Fruit fly (Drosophila melanogaster) whole organism, embryonic: ENCODE results near the gene Mpcp2.

Source experiments
- CG10959 ChIP-seq: fragments of 200-800 bp; sonication (Bioruptor generic); IDR thresholded peaks from 2 replicates; pipeline ENCODE4 v1.3.6; 2022; ENCODE audit warnings: missing biosample characterization, missing genetic modification characterization
- CG14014 ChIP-seq: fragments of 200-800 bp; sonication (Bioruptor generic); IDR thresholded peaks from 2 replicates; pipeline ENCODE4 v1.3.6; 2022; ENCODE audit warnings: missing biosample characterization, missing genetic modification characterization
- CG15479 ChIP-seq: fragments of 200-800 bp; sonication (Bioruptor generic); optimal IDR thresholded peaks from 3 replicates; lab custom pipeline; 2019; ENCODE audit warnings: missing biosample characterization, mild to moderate bottlenecking, missing genetic modification characterization, moderate library complexity
- CG1792 ChIP-seq: fragments of 200-800 bp; sonication (Bioruptor generic); optimal IDR thresholded peaks from 2 replicates; lab custom pipeline; 2016; ENCODE audit warnings: missing biosample characterization, missing genetic modification characterization
- CG4730 ChIP-seq: fragments of 200-800 bp; sonication (Bioruptor generic); IDR thresholded peaks from 2 replicates; pipeline ENCODE4 v1.3.6; 2022; ENCODE audit warnings: missing biosample characterization, missing genetic modification characterization
- CG7786 ChIP-seq: fragments of 200-800 bp; sonication (Bioruptor generic); optimal IDR thresholded peaks from 2 replicates; lab custom pipeline; 2016; ENCODE audit warnings: missing biosample characterization, missing genetic modification characterization
- Chrac-16 ChIP-seq: fragments of 200-800 bp; sonication (Bioruptor generic); optimal IDR thresholded peaks from 3 replicates; lab custom pipeline; 2016; ENCODE audit warnings: missing biosample characterization, missing genetic modification characterization
- Dad ChIP-seq: fragments of 200-800 bp; sonication (Bioruptor generic); optimal IDR thresholded peaks from 3 replicates; lab custom pipeline; 2016; ENCODE audit warnings: missing biosample characterization, missing genetic modification characterization
- Ets65A ChIP-seq: fragments of 200-800 bp; sonication (Bioruptor generic); peaks from one replicate; lab custom pipeline; 2016; ENCODE audit warnings: missing biosample characterization, missing genetic modification characterization
- Gsc ChIP-seq: fragments of 200-800 bp; sonication (Bioruptor generic); IDR thresholded peaks from 2 replicates; pipeline ENCODE4 v1.3.6; 2022; ENCODE audit warnings: missing biosample characterization, missing genetic modification characterization
- H15 ChIP-seq: fragments of 200-800 bp; sonication (Bioruptor generic); IDR thresholded peaks from 3 replicates; pipeline ENCODE4 v1.3.6; 2022; ENCODE audit warnings: missing biosample characterization, missing genetic modification characterization
- HmgZ ChIP-seq: fragments of 200-800 bp; sonication (Bioruptor generic); optimal IDR thresholded peaks from 2 replicates; lab custom pipeline; 2018; ENCODE audit warnings: missing biosample characterization, mild to moderate bottlenecking, missing genetic modification characterization
- Opbp ChIP-seq: fragments of 200-800 bp; sonication (Bioruptor generic); IDR thresholded peaks from 3 replicates; pipeline ENCODE4 v1.3.6; 2022; ENCODE audit warnings: missing biosample characterization, missing genetic modification characterization; ENCODE audit not compliant: partially characterized antibody
- Six4 ChIP-seq: fragments of 200-800 bp; sonication (Bioruptor generic); optimal IDR thresholded peaks from 2 replicates; lab custom pipeline; 2016; ENCODE audit warnings: missing biosample characterization, missing genetic modification characterization
- Sox100B ChIP-seq: fragments of 200-800 bp; sonication (Bioruptor generic); optimal IDR thresholded peaks from 3 replicates; lab custom pipeline; 2018; ENCODE audit warnings: missing biosample characterization, mild to moderate bottlenecking, missing genetic modification characterization
- Xrp1 ChIP-seq: fragments of 200-800 bp; sonication (Bioruptor generic); IDR thresholded peaks from 2 replicates; pipeline ENCODE4 v1.3.6; 2022; ENCODE audit warnings: missing biosample characterization, missing genetic modification characterization
- chn ChIP-seq: fragments of 200-800 bp; sonication (Bioruptor generic); optimal IDR thresholded peaks from 2 replicates; lab custom pipeline; 2016; ENCODE audit warnings: missing biosample characterization, missing genetic modification characterization
- hth ChIP-seq: fragments of >200 bp; optimal IDR thresholded peaks from 2 replicates; lab custom pipeline; 2017; ENCODE audit warnings: inconsistent platforms
- jigr1 ChIP-seq: fragments of 200-800 bp; sonication (Bioruptor generic); IDR thresholded peaks from 3 replicates; pipeline ENCODE4 v1.3.6; 2022; ENCODE audit warnings: missing biosample characterization, missing genetic modification characterization
- lab ChIP-seq: fragments of 200-800 bp; sonication (Bioruptor generic); optimal IDR thresholded peaks from 3 replicates; lab custom pipeline; 2017; ENCODE audit warnings: missing biosample characterization, missing genetic modification characterization, mild to moderate bottlenecking, moderate library complexity, missing genetic modification reagents
- onecut ChIP-seq: fragments of 200-800 bp; sonication (Bioruptor generic); IDR thresholded peaks from 2 replicates; pipeline ENCODE4 v1.3.6; 2022; ENCODE audit warnings: missing biosample characterization, missing genetic modification characterization
- sr ChIP-seq: fragments of 200-800 bp; sonication (Bioruptor generic); IDR thresholded peaks from 3 replicates; pipeline ENCODE4 v1.3.6; 2022; ENCODE audit warnings: missing biosample characterization, missing genetic modification characterization
- tna ChIP-seq: fragments of 200-800 bp; sonication (Bioruptor generic); IDR thresholded peaks from 2 replicates; pipeline ENCODE4 v1.3.6; 2022; ENCODE audit warnings: missing biosample characterization, missing genetic modification characterization; ENCODE audit not compliant: partially characterized antibody
- tx ChIP-seq: fragments of 200-800 bp; sonication (Bioruptor generic); optimal IDR thresholded peaks from 2 replicates; lab custom pipeline; 2016; ENCODE audit warnings: missing biosample characterization, missing genetic modification characterization
- wek ChIP-seq: fragments of 200-800 bp; sonication (Bioruptor generic); optimal IDR thresholded peaks from 3 replicates; lab custom pipeline; 2018; ENCODE audit warnings: missing biosample characterization, mild to moderate bottlenecking, missing genetic modification characterization, moderate library complexity

Gene Mpcp2

dm6 chr3L:14583803-14584202 lies 46.4 kb downstream of the Mpcp2 start:
- no peak for TF ChIP-seq CG1792 (GFP tag; lab: Kevin White, UChicago)
- TF ChIP-seq Dad (GFP tag; lab: Kevin White, UChicago): no peak
- TF ChIP-seq tx (GFP tag; lab: Kevin White, UChicago): no peak
- no peak for TF ChIP-seq hth
- no peak for TF ChIP-seq CG4730 (GFP tag; lab: Robert Waterston, UW)
- no peak for TF ChIP-seq CG7786 (GFP tag; lab: Kevin White, UChicago)
- TF ChIP-seq wek (GFP tag; lab: Kevin White, UChicago): no peak
- TF ChIP-seq Six4 (GFP tag; lab: Kevin White, UChicago): no peak
- TF ChIP-seq CG14014 (GFP tag; lab: Robert Waterston, UW): no peak
- no peak for TF ChIP-seq tna
- TF ChIP-seq Chrac-16 (GFP tag; lab: Kevin White, UChicago): no peak
- TF ChIP-seq Ets65A (GFP tag; lab: Kevin White, UChicago): peak; percentile 74
- TF ChIP-seq lab: no peak
- 0 out of 3 replicates have a peak, but pooled peaks have one; percentile 10 for TF ChIP-seq Opbp (GFP tag; lab: Robert Waterston, UW)
- TF ChIP-seq Gsc (GFP tag; lab: Robert Waterston, UW): no peak
- TF ChIP-seq Xrp1: no peak
- no peak for TF ChIP-seq sr (GFP tag; lab: Robert Waterston, UW)
- no peak for TF ChIP-seq CG10959 (GFP tag; lab: Robert Waterston, UW)
- no peak for TF ChIP-seq HmgZ
- no peak for TF ChIP-seq H15 (GFP tag; lab: Robert Waterston, UW)
- TF ChIP-seq jigr1: no peak
- TF ChIP-seq onecut (GFP tag; lab: Robert Waterston, UW): no peak
- TF ChIP-seq chn (GFP tag; lab: Kevin White, UChicago): no peak
- TF ChIP-seq CG15479 (GFP tag; lab: Kevin White, UChicago): peak; percentile 67
- TF ChIP-seq Sox100B (GFP tag; lab: Kevin White, UChicago): no peak
- TF ChIP-seq, all 482 proteins: peak for 3
